Worm (Caenorhabditis elegans): ENCODE data around the gene srh-61.

- TF ChIP-seq egl-27 (tag; optimal IDR thresholded peaks at IDR 0.05) (no peak), fkh-2 (tag; optimal IDR thresholded peaks at IDR 0.05) (no peak), ceh-28 (tag; optimal IDR thresholded peaks at IDR 0.05) (no peak)
Observed at ce11 chrII:12527947-12528346, 11.7 kb upstream of the srh-61 start, which contains the start of gene srx-119.
